Worm (Caenorhabditis elegans): ENCODE results near the gene Y55F3BR.6.

ce11 chrIV:842095-842494, at the start of gene Y55F3BR.6:
- TF ChIP-seq snpc-4 (tag; optimal IDR thresholded peaks at IDR 0.05): no peak
- TF ChIP-seq unc-130 (tag; optimal IDR thresholded peaks at IDR 0.05): no peak
- no peak for TF ChIP-seq tbx-2 (tag; optimal IDR thresholded peaks at IDR 0.05)
- no peak for TF ChIP-seq ceh-63 (GFP tag; optimal IDR thresholded peaks at IDR 0.05)
- TF ChIP-seq nhr-19 (GFP tag; conservative IDR thresholded peaks at IDR 0.05): no peak
- no peak for TF ChIP-seq fos-1 (tag; optimal IDR thresholded peaks at IDR 0.05)

Measured in whole organism, L1 larva.